Worm (Caenorhabditis elegans): ENCODE data around the gene srh-71.

srh-71 gene

ce11 chrII:3123206-3123605 lies at the start of gene srh-71:
srh-71 (plus strand) TSS chrII:3123506.
- no peak for TF ChIP-seq lin-39 (tag; optimal IDR thresholded peaks at IDR 0.05)
- TF ChIP-seq nhr-77 (tag; optimal IDR thresholded peaks at IDR 0.05): no peak

DNA sequence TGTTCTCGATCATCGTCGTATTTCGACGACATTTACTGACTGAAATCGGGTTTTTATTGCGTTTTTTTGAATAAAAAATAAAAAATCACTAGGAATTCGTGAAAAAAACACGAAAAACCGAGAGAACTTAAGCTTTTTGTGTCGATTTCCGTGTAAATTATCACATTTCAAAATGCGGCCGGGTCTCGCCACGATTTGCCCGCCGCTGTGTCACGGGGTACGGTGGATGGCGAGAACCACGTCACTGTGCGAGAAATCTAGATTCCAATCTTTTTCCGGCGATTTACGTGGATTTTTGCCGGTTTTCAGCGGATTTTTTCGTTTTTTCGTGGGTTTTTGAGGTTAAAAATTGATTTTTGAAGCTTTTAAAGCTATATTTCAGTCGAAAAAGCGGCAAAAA lies 46.4 kb upstream of the srh-71 start, which contains the start of gene Y25C1A.8:
TSS of gene Y25C1A.8 (minus strand) at position 45 of the 400 bp plus-strand sequence.
- TF ChIP-seq sma-3 (GFP tag; optimal IDR thresholded peaks at IDR 0.05) (peak; percentile 90), peb-1 (tag; optimal IDR thresholded peaks at IDR 0.05) (no peak), Y55F3AM.14 (GFP tag; optimal IDR thresholded peaks at IDR 0.05) (peak; percentile 58), unc-55 (GFP tag; optimal IDR thresholded peaks at IDR 0.05) (peak; percentile 97), nhr-21 (tag; optimal IDR thresholded peaks at IDR 0.05) (peak; percentile 83), ZK546.5 (tag; optimal IDR thresholded peaks at IDR 0.05) (peak; percentile 56), sem-4 (tag; optimal IDR thresholded peaks at IDR 0.05) (peak; percentile 82), ceh-82 (tag; optimal IDR thresholded peaks at IDR 0.05) (peak; percentile 59), lsy-2 (tag; optimal IDR thresholded peaks at IDR 0.05) (peak; percentile 100), nhr-23 (tag; optimal IDR thresholded peaks at IDR 0.05) (no peak), ztf-1 (GFP tag; conservative IDR thresholded peaks at IDR 0.05) (no peak), F13H6.1 (tag; optimal IDR thresholded peaks at IDR 0.05) (peak; percentile 90), gmeb-1 (tag; optimal IDR thresholded peaks at IDR 0.05) (peak; percentile 90), nhr-237 (tag; optimal IDR thresholded peaks at IDR 0.05) (peak; percentile 18), mbf-1 (tag; optimal IDR thresholded peaks at IDR 0.05) (no peak), lin-39 (tag; optimal IDR thresholded peaks at IDR 0.05) (no peak), nhr-11 (tag; optimal IDR thresholded peaks at IDR 0.05) (no peak), egl-27 (tag; optimal IDR thresholded peaks at IDR 0.05) (peak; percentile 80), unc-39 (tag; optimal IDR thresholded peaks at IDR 0.05) (no peak), R02D3.7 (tag; optimal IDR thresholded peaks at IDR 0.05) (peak; percentile 59), ztf-4 (tag; optimal IDR thresholded peaks at IDR 0.05) (peak; percentile 73), lin-11 (tag; optimal IDR thresholded peaks at IDR 0.05) (peak; percentile 80), alr-1 (tag; optimal IDR thresholded peaks at IDR 0.05) (no peak), ceh-16 (tag; optimal IDR thresholded peaks at IDR 0.05) (peak; percentile 50), nhr-129 (tag; optimal IDR thresholded peaks at IDR 0.05) (peak; percentile 72), mab-5 (tag; optimal IDR thresholded peaks at IDR 0.05) (peak; percentile 93), aly-2 (tag; optimal IDR thresholded peaks at IDR 0.05) (no peak), C34F6.9 (tag; optimal IDR thresholded peaks at IDR 0.05) (peak; percentile 85), skn-1 (tag; optimal IDR thresholded peaks at IDR 0.05) (no peak), nhr-12 (tag; optimal IDR thresholded peaks at IDR 0.05) (no peak), mdl-1 (tag; optimal IDR thresholded peaks at IDR 0.05) (peak in 1 of 2 experiments; percentile 76), snpc-4 (tag; optimal IDR thresholded peaks at IDR 0.05) (peak; percentile 58), unc-62 (GFP tag; optimal IDR thresholded peaks at IDR 0.05) (peak; percentile 41), dmd-4 (tag; optimal IDR thresholded peaks at IDR 0.05) (peak; percentile 49), ama-1 (optimal IDR thresholded peaks at IDR 0.05) (peak; percentile 59), fos-1 (tag; optimal IDR thresholded peaks at IDR 0.05) (peak; percentile 82), crh-2 (tag; optimal IDR thresholded peaks at IDR 0.05) (peak; percentile 100), elt-1 (tag; optimal IDR thresholded peaks at IDR 0.05) (no peak), elt-3 (tag; optimal IDR thresholded peaks at IDR 0.05) (no peak), nhr-25 (tag; optimal IDR thresholded peaks at IDR 0.05) (peak; percentile 90), nhr-77 (tag; optimal IDR thresholded peaks at IDR 0.05) (no peak), nhr-6 (tag; optimal IDR thresholded peaks at IDR 0.05) (peak; percentile 71), ztf-11 (tag; optimal IDR thresholded peaks at IDR 0.05) (no peak), sma-9 (GFP tag; optimal IDR thresholded peaks at IDR 0.05) (no peak), sma-9 (tag; optimal IDR thresholded peaks at IDR 0.05) (no peak), zag-1 (tag; optimal IDR thresholded peaks at IDR 0.05) (peak; percentile 41), lin-13 (GFP tag; optimal IDR thresholded peaks at IDR 0.05) (peak; percentile 88), blmp-1 (tag; optimal IDR thresholded peaks at IDR 0.05; ENCODE audit: insufficient read depth) (no peak), nhr-10 (tag; optimal IDR thresholded peaks at IDR 0.05) (peak; percentile 48)
